Fruit fly (Drosophila melanogaster) whole organism, larva: ENCODE measurements around the gene CG12355.
A peak's percentile ranks its signal among the peaks of the same experiment; 100 is the strongest.

Source experiments
- noc ChIP-seq: fragments of 200-800 bp; sonication (Bioruptor generic); optimal IDR thresholded peaks from 3 replicates; lab custom pipeline; 2019; ENCODE audit warnings: missing biosample characterization, mild to moderate bottlenecking, missing genetic modification characterization, moderate library complexity

CG12355 gene

DNA sequence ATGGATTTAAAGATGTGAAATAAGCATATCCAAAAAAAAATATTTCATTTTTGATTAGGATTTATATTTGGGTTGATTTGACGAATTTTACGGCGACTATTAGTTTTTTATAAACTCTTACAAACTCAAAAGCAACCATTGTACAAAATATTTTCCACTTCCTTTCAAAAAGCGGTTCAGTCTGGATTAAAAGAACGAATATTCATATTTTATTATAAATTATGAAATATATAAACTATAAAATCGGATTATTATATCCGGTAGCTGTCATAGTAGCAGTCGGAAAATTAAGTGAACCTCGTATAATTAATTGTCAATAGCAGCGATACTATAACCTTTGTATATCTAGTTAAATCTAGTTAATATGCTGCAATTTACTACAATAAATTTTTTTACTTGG lies at the start of gene CG12355:
Gene CG12355 (minus strand): TSS at position 101 of the 400 bp plus-strand sequence.
- TF ChIP-seq noc (tag; lab: Kevin White, UChicago): no peak

DNA sequence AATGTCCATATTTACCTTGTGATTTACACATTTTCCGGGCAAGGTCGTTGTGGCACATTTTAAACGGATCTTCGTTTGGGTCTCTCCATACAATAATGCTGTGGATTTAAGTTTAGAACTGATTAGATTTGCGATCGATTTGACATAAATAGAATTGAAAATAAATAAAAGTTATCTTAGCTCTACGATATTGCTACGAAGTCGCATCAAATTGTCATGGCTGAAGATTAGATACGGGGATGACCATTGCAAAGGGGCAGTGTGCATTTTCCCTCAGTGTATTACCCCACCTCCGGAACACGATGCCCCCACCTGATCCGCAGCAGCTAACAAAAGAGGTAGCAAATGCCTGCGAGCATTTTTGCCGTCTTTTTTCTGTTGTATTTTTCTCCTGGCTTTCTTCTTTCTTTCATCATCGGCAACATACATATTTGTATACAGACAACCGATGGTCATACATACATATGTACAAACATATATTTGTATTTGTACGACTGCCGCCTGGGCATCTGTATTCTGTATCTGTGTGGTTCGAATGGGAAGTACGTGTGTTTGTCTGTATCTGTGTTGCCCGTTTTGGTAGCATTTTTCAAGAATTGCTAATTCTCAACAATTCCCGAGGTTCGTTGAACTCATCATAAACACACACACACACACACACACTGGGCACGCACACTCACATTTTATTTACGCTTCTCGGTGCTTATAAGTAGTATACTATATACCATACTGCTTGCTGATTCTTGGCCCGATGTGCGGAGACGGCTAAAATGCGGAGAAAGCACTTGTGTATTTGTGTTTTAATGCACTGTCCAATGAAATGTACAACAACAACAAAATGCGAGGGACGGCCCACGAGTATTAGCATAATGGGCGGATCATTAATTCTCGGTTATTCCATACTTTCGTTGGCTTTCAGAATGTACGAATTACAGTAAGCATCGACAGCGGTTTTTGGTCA lies 49.4 kb upstream of the CG12355 start:
- TF ChIP-seq noc (tag; lab: Kevin White, UChicago): no peak

DNA sequence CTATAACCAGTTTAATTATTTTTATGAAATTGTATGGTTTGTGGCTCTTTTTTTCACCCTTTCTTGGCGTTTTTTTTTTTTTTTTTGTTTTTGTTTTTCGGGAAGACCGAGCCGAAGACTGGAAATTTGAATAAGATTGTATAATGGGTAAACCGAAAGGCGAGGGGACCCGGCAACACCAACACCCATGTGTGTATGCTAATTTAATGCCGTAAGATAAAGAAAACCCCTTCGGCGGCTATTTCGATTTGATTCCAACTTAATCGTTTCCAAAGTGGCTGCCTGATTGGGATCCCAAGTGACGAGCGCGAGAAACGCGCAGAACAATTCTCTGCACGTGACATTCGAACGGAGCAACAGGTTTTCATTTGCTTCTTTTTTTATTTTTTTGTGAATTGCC lies 48.1 kb upstream of the CG12355 start:
- TF ChIP-seq noc (tag; lab: Kevin White, UChicago): no peak

DNA sequence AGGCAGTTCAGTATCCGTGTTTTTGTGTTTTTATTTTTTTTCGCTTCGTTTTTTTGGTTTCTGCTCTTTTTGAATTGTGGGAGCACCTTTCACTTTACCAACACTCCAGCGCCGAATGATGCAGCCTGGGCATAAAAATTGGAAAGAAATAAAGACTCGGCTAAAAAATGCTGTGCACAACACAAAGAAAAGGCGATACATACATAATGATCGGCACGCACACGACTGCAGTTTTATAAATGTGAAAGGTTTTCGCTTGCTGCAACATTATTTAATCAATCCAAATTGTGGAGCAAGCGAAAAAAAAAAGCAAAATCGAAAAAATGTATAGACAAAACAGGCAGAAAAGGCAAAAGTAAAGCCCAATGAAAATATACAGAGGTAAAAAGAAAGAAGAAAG lies 47.7 kb upstream of the CG12355 start:
- no peak for TF ChIP-seq noc (tag; lab: Kevin White, UChicago)

DNA sequence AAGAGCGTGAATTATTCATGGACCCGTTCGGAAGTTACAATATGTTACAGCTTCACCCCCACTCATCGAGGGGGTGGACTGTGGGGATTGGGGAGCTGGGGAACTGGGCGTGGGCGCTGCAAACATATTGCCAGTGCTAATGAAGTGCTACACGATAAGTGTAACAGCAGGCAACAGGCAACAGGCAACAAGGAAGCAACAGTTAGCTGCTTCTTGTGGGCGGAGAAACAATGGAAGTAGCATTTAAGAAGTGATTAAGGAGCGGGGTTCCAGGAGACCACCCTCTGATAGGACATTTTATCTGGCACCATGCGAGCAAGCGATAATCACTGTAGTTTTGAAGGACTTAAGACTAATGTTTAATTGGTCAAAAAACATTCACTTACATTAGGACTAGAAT lies 45.9 kb upstream of the CG12355 start:
- no peak for TF ChIP-seq noc (tag; lab: Kevin White, UChicago)

DNA sequence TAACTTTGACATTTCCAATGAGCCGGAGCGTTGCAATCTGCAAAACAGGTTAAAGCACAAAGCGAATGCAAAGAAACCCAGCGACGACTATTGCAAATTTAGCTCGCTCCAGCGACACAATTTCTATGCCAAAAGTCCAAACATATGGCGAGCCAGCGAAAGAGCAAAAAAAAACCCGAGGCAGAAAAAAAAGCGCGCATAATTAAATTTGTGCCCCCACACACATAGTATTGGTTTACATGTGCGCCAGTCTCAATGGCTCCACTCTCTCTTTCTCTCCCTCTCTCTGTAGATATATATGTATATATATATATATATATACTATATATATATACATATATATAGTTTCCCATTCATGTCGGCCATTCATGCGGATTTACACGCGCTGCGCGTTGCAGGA lies 45.3 kb upstream of the CG12355 start:
- no peak for TF ChIP-seq noc (tag; lab: Kevin White, UChicago)

DNA sequence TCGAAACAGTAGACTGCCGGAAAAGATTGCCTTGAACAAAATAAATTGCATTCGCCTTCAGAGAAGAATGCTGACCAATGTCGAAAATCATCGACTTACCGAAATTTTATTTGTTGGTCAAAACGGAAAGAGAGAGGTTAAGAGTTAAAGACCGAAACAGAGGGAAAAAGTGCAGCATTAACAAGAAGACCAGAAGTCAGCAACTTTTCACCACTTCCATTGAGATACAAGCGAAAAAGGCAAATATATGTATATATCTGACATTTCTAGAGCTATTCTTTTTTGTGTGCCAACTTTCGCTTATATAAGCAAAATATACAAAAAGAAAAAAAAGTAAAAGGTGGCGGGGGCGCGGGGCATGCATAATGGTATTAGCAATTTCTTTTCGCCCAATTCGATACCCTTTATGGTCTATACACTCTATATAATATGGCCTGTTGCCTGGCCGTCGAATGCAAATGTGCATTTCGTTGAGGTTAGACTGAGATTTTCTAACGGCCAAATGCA lies 44.6 kb upstream of the CG12355 start:
- no peak for TF ChIP-seq noc (tag; lab: Kevin White, UChicago)

DNA sequence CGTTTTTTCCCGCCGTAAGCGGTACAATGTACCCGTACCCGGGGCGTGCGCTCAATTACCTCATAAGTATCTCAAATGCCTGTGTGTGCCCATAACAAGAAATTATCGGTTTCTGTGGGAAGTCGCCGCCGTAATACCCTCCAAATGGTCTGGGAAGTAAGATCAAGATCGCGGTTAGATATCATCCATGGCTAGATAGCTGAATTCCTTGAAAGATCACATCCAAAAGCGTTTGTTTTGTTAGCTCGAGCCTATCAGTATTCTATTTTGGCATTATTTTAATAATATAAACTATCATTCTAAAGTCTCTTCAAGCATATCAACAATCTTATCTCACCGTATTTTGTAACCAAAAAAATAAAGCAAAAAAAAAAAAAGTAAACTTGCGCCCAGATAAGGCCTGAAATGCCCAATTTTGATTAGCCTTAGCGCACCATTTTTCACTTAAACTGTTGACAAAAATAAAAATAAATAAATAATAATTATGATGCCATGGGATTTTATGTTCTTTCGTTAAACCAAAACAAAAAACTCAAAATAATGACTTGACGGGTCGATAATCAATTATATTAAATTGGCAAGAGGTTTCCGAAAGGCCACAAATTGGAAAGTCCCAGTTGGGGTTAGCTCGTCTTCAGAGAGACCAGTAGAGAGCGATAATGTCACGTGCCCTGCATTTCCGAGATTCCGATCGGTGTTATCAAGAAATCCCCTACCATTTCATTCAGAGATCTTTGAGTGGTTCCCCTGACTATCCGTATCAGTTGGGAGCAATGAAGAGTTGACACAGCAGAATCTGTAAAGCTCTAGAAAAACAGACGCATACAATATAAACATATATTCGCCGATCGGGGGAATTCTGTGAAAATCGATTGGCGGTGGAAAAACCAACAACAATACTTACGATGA lies 43.5 kb upstream of the CG12355 start:
- TF ChIP-seq noc (tag; lab: Kevin White, UChicago): peak; percentile 20

DNA sequence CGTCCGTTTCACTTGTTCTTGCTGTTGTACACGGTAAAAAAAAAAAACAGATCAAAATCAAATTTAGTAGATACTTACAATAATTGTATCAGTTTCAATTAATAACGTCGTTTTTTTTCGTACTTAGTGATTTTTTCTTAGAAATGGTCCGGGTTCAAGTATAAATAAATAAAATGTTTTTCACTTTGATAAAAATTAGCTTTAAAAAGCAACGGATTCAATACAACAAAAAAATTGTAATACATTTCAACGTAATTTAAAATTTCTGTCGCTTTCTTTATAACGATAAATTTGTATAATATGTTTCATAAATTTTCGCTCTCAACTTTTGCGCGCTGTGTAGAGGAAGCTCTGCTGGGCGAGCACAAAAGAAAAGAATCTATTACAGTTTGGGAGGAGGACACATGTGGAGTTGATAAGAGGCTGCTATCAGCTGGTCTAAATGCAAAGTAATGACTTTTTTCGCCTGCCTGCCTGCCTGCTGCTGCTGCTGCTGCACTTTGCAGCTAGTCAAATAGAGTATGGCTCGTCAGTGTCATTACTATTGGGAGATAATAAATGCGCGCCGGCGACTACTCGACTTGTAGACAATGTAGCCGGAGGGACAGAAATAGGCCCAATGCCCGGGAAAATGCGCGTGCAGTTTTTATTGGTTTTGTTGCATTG lies 42.7 kb upstream of the CG12355 start:
- TF ChIP-seq noc (tag; lab: Kevin White, UChicago): peak; percentile 80

DNA sequence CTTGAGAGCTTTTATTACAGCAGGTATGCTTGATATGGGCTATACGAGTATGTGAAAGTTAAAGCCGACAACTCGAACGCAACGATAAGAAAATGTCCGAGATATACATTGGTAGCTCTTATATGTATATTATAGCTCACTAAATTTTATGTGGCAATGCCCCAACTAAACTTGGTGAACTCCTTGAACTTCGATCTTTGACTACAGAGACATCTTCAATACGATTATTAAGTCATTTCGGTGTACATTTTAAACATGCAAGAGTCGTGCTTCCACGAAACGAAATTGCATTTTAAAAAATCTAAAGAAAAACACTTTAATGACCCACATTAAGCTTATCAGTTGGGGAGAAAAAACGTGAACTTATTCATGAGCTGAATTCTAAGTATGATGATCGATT lies 41.2 kb upstream of the CG12355 start:
- TF ChIP-seq noc (tag; lab: Kevin White, UChicago): no peak

DNA sequence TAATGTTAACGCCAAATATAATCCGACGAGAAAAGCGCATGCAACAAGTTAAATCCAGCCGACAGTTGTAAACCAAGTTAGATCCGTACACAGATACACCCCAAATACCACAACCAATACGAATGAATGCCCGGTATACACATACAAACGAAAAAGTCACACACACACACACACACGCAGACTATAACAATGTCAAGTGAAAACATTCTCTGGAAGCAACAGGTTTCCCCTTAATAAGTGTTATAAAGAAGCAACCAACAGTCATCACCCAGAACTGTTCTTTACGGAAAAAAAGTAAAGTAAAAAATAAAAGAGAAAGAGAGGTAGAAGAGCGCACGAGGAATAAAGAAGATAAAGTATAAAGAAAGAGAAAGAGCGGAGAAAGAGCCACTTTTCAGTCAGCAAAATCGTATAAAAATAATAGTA lies 40.5 kb upstream of the CG12355 start:
- no peak for TF ChIP-seq noc (tag; lab: Kevin White, UChicago)

DNA sequence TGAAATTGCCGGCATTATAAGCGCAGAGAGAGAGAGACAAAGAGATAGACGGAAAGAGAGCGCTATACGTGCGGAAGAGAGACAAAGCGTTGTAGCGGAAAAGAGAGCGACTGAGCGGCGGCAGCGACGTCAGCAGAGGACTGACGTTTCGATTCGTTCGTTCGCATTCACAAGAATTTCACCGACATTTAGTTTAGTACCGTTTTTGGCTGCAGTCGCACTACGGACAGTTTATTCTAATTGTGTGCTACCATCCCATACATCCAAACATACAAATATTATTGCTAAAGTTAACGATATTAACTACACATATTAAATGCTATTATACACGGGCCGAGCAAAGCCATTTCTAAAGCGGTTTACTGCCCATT lies 39.9 kb upstream of the CG12355 start, which contains the start of gene CrebA:
Gene CrebA (plus strand): TSS at position 168 of the 371 bp plus-strand sequence.
- TF ChIP-seq noc (tag; lab: Kevin White, UChicago): no peak

DNA sequence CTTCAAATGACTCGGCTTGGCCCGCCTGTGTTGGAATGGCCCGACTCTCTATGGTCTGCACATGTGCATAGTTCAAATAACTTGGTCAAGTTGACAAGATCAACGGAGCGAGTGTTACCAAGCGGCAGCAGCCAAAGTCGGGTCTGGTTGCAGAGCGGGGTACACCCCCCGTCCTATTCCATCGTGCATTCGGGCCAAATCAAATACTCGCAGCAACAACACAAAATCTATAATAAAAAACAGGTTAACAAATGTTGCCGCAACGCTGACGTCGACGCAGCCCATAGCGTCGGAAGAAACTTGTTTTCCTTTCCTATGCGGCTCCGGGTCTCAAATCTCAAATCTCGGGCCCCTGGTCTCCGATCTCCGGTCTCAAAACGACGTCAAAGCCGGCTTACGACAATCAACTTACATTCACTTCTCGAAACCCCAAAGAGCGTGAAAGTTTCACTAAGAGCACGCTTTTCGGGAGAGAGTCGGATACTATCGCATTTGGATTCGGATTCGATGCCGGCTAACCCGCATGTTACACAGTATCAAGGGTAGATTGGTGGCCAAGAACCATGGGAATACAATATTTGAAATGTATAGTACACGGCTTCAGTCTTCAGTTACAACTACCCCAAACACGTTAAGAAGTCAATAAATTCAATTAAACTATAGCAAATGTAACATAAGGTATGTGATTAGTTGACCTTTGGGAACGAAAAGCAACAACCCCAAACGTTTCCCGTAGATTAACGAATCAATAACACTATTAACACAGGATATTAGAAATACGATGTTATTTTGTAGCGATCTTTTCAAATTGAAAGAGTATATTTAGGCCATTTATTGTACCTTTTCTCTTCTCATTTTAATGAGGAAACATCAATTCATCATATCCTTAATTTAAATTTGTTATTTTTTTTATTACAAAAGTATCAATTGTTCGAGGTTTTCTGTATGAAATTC lies 39.2 kb upstream of the CG12355 start:
- peak; percentile 78 for TF ChIP-seq noc (tag; lab: Kevin White, UChicago)
